Fruit fly (Drosophila melanogaster) S2 (cell line): Measurements from ENCODE around the gene Eogt.

Experiments
- CG8478 ChIP-seq: fragments of >200 bp; optimal IDR thresholded peaks from 2 replicates; lab custom pipeline; 2018
- CTCF ChIP-seq, 2 experiments: fragments of >200 bp; optimal IDR thresholded peaks; 2 replicates each; lab custom pipeline; 2018

Gene Eogt

DNA sequence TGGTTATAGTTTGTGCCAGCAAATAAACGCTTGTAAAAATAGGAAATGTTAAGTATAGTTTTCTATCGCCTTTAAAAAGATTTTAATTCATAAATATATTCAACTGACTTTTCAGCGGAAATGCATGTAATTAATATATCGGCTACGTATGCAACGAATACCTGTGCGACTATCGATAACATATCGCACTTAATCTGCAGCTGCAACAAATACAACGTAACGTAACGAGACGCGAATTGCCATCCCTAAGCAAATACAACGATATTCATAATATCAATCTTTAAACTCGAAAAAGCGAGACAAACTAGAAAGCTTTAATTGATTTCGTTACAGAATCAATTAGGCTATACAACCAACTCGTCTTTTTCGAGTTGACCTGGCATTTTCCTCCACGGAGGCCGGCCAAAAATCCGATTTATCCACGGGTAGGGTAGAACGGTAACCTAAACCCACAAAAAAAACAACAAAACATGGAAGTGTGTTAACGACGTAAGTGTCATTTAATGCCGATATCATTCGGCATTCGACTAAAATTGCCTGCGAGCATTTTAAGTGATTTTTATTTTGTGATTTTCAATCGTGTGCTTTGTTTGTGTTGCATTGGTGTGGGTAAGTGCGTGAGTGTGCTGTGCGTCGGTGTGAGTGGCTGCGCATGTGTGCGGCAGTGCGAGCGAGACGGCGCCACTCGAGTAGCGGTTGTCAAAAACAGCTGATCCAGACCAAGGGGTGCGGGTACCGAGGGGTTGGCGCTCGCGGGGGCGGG, 5.1 kb upstream of the Eogt start, which contains the start of gene Atxn7:
Gene Atxn7 (plus strand): TSS at position 187 of the 763 bp plus-strand sequence.
- TF ChIP-seq CTCF (optimal IDR thresholded peaks at IDR 0.05; lab: Kevin White, UChicago) (peak in 1 of 2 experiments; percentile 27), CG8478 (no peak)

DNA sequence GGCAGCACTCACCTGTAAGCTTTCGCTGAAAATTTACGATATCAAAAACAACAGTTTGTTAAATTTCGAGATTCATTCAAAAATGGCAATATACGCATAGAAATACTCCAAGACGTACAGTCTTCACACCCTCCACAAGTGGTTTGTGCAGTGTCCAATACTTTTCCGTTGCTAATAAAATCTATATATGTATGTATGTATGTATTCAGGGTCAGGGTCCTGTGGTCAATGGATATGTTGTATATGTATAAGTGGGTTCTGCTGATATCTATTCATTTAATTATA, 4.5 kb upstream of the Eogt start:
- no peak for TF ChIP-seq CTCF (optimal IDR thresholded peaks at IDR 0.05; lab: Kevin White, UChicago)
- no peak for TF ChIP-seq CG8478

DNA sequence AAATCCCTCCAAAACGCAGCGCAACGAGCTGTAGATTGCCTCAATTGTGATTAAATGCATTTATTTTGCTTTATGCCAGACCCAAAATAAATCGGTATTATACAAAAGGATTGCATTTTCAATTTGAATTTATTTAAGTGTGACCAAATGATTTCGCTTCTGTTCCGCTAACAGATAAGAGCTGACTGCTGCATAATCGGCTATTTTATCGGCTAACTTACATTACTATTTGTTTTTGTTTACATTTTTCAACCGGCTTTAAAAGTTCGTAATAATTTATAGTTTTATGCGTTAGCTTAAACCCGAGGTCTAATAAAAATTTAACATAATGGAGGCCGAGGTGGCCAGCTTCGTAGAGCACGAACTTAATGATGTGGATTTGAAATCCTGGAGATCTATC, 2.1 kb downstream of the Eogt start, which contains the start of gene PIG-Wa:
Gene PIG-Wa (plus strand): TSS at position 232 of the 400 bp plus-strand sequence.
- TF ChIP-seq CTCF (optimal IDR thresholded peaks at IDR 0.05; lab: Kevin White, UChicago) (no peak), CG8478 (no peak)

DNA sequence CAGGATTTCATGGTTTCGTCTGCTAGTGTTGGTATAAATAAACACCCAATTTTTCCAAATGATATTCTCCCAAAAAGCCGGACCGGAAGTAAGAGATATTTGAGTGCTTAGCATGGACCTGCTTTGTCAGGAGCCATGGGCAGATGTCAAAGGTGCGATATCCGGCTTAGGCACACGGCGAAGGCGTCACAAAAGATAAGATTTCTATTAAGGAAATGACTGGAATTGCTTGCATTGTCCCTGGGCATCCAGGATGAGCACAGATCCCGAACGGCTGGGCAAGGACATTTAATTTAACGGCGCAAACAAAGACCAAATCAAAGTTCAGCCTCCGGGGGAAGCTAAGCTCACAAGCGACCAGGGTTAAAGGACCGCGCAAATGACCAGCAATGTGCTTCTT, 4.8 kb downstream of the Eogt start, which contains the start of gene CG3557:
Gene CG3557 (minus strand): TSS at position 101 of the 400 bp plus-strand sequence.
- TF ChIP-seq CTCF (optimal IDR thresholded peaks at IDR 0.05; lab: Kevin White, UChicago): no peak
- no peak for TF ChIP-seq CG8478

DNA sequence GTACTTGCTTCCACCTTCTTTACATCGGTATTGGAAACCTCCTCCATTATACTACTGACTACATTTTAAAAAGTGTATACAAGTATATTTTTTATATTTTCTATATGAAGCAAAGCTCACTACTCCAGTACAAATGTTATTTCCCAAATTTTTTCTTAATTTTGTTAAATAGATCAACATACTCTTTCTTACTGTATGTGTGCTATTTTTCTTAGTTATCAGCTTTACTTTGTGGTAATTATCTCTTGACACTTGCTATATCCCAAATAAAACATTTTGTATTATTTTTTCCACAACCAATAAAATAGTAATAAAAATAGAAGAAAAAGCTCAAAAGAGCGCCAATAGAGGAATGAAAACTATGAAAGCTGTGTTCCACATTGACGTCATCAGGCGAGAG, 9.7 kb downstream of the Eogt start, which contains the start of gene CG43750:
Gene CG43750 (minus strand): TSS at position 101 of the 400 bp plus-strand sequence.
- no peak for TF ChIP-seq CTCF (optimal IDR thresholded peaks at IDR 0.05; lab: Kevin White, UChicago)
- no peak for TF ChIP-seq CG8478

DNA sequence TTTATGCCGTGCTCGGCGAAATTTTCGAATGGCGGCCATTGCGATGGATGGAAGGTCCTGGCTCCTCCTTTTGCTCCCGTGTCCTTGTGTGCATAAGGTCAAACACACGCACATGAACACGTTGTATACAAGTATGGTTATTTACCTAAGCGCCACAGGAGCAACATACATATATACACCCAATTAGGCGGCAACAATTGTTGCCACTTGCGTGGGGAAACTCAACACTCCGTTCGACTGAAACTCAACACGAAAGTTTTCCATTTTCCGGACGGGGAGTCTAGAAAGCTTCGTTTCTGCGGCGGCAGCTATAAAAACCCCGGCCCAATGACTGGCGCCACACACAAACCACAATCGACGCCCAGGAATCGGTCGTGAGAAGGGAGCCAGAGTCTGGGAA, 10.4 kb downstream of the Eogt start, which contains the start of gene CG46448:
Gene CG46448 (plus strand): TSS at position 340 of the 400 bp plus-strand sequence.
- TF ChIP-seq CTCF (optimal IDR thresholded peaks at IDR 0.05; lab: Kevin White, UChicago): no peak
- TF ChIP-seq CG8478: no peak

DNA sequence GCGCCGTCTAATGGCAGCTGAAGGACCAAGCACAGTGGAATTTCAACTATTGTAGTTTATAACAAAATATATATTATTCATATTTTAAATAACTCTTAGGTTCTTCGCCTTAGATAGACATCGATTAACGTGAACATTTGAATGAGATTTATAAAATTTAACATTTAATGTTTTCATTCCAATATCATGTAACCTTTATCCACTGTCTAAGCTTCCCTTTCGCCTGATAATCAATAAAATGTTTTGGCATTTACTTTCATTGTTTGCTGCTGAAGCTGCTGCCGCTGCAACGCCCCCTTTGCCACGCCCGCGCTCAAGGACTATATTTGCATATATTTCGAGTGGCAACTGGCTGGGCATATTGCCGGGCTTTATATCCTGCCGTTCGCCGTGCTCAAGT, 14.0 kb downstream of the Eogt start:
- TF ChIP-seq CTCF (optimal IDR thresholded peaks at IDR 0.05; lab: Kevin White, UChicago): no peak
- TF ChIP-seq CG8478: no peak

DNA sequence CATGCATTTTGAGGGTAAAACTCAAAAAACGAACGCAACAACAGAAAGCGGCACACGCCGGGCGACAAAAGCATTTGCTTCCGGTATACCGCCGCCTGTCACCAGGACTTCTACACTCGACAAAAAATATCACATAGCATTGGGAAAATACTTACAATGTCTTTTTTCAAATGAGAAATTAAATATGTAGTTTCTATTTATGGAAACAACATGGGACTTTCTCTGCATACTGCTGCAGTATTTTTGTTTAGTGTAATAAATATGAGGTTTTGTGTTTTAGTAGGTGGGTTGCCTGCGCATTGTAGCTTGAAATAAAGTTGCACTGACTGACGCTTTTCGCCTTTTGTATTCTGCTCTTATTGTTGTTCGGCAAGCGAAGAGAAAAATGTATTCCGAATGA, 16.2 kb downstream of the Eogt start:
- TF ChIP-seq CG8478: no peak
- no peak for TF ChIP-seq CTCF (optimal IDR thresholded peaks at IDR 0.05; lab: Kevin White, UChicago)

DNA sequence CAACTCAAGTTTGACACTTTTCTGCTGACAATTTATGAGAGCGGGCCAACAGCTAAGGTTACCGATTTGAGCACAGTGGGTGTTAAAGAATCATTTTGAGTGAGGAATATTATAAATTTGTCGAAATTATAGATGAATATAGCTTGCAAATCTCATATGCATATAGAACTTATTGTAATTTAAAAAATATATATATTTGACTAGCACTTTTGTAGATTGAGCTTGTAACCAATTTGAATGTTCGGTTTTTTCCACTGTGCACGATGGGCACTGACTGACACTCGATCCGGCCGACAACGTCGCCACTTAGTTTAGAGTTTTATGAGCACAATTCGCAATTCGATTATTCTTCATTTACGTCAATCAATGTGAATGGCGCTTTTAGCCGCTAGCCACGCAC, 17.6 kb downstream of the Eogt start:
- no peak for TF ChIP-seq CG8478

DNA sequence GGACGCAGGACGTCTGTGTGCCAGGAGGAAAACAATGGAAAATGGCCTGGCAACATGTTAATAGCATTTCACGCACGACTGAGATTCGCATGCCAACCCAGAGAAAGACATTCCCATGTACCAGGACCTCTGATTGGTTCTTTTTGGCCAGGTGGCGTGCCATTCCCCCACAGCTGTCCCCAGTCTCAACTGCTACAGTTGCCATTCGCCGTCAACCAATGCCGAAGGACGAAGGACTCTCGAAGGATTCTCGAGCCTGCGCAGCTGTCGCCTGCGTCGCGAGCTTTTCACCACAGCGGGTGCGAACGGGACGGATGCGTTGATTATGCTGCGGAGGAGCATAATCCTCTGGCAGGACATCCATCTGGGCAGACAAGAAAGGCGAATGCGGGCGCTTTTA, 19.0 kb downstream of the Eogt start, which contains the start of gene VGlut:
Gene VGlut (plus strand): TSS at position 399 of the 400 bp plus-strand sequence.
- no peak for TF ChIP-seq CTCF (optimal IDR thresholded peaks at IDR 0.05; lab: Kevin White, UChicago)
- TF ChIP-seq CG8478: no peak

DNA sequence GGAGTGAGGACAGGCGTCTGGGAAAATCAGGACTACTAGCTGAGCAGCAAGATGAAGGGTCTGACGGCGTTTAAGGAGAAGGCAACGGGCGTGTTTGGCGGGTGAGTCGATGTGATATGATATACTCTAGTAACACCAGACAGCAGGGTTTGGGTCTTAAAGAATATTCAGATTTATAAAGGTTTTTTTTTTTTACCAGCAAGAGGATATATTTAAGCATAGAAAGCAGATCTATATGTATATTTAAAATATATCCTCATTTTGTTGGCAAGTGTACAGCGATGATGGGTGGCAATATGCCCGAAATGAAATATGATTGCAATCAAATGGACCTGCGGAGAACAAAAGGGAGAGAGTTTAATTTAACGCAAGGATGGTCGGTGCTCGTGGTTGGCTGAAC, 21.3 kb downstream of the Eogt start:
- TF ChIP-seq CG8478 (no peak), CTCF (optimal IDR thresholded peaks at IDR 0.05; lab: Kevin White, UChicago) (no peak)

DNA sequence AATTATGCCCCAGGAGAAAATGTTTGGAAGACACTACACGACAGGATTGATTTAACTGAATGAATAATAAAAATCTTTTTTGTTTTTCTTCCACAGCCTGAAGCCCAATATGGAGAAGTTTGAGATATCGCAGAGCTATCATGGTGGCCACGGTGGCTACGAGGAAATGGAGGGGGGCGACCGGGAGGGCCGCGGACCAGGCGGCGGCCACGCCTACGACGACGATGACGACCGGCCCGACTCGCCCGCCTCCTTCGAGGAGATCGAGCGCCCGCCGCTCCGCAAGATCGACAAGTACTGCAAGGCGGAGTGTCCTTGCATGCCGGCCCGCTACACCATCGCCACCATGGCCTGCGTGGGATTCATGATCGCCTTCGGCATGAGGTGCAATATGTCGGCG, 23.7 kb downstream of the Eogt start:
- TF ChIP-seq CTCF (optimal IDR thresholded peaks at IDR 0.05; lab: Kevin White, UChicago) (no peak), CG8478 (no peak)

DNA sequence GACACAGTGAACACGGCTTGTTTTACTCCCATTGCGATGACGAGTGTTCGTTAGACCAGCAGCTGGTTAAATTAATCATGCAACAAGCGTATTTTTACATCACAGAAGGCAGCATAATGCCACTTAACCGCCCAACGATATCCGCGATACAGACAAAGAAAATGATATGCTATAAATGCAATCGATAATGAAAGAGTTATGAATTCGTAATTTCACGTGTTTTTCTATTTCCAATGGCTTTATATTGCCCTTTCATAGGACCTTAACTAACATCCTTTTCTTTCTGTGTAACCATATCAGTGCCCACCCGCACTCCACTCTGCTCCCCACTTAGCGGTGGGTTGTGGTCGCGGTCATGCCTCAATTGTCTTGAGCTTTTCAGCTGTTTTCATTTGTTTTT, 32.2 kb downstream of the Eogt start:
- TF ChIP-seq CG8478 (no peak), CTCF (optimal IDR thresholded peaks at IDR 0.05; lab: Kevin White, UChicago) (no peak)

DNA sequence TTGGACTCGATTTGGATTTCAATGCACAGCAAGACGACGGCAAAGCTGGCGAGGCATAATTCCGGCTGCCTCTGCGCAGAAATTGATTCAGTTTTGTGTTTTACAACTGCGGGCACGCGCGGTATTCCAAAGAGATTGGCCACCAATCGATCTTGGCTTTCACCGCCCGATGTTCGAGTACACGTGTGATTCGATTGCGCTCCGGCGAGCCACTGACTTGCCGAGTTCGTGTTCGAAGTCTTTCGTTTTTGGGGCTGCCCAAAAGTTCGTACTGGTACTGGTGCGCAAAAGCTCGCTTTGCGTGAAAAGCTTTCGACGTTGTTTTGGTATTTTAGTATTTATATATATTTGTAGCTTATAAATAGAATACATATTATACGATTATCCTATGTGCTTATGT, 34.2 kb downstream of the Eogt start, which contains the start of gene CG18641:
Gene CG18641 (minus strand): TSS at position 214 of the 400 bp plus-strand sequence.
- no peak for TF ChIP-seq CG8478
- no peak for TF ChIP-seq CTCF (optimal IDR thresholded peaks at IDR 0.05; lab: Kevin White, UChicago)

DNA sequence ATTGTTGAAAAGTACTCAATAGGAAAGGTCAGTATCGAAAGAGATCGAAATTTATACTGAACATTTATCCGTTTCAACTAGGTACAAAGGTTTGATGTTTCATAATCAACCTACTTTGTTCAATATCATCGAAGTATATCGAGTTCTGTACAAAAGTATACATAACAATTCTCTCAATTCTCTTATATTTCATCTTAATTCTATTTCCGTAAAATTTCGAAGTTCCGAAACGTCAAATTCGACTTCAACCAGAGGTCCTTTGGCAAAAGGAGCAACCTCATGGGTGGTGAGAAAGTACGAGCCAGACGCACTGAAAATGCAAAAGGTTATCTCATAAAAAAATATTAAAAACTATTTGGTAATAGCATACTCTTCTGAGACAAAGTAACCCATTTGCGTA, 35.7 kb downstream of the Eogt start, which contains the start of gene CG31948:
Gene CG31948 (minus strand): TSS at position 101 of the 400 bp plus-strand sequence.
- TF ChIP-seq CG8478 (no peak), CTCF (optimal IDR thresholded peaks at IDR 0.05; lab: Kevin White, UChicago) (no peak)

DNA sequence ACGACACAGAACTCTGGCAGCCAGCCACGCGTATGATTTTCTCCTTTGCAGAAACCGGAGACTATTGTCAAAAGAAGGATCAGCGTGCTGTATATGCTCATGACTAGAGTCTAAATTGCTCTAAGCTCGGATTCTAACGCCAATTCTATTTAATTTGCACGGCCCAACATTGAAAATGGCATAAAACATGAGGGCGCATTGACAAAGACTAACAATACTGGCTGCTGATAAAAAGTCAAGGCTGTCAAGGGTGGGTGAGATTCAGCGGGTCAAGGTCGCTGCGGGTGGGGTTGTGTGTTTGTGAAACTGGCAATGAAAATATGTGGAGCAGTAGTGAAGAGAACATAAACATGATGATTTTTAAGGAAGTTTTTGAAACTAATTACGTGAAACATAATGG, 37.0 kb downstream of the Eogt start, which contains the start of gene CG34448:
Gene CG34448 (minus strand): TSS at position 101 of the 400 bp plus-strand sequence.
- no peak for TF ChIP-seq CTCF (optimal IDR thresholded peaks at IDR 0.05; lab: Kevin White, UChicago)
- TF ChIP-seq CG8478: no peak

DNA sequence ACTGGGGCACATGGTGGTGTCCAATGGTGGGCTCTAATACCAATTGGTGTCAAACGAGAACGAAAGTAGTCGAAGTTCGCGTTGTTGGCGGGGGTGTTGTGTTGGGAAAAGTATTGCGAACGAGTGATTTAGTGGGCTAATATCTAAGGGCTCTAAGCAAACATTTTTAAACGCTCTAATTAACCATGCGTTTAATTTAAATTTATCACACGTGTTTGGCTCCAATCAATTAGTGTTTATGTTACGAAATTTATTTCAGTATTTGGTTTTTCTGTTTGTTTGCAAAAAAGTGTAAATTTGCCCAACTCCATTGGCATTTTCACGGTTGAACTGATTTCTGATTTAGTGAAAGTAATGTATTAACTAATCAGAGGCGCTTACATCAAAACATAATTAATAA, 39.0 kb downstream of the Eogt start, which contains the start of gene CG34447:
Gene CG34447 (minus strand): TSS at position 101 of the 400 bp plus-strand sequence.
- TF ChIP-seq CTCF (optimal IDR thresholded peaks at IDR 0.05; lab: Kevin White, UChicago) (no peak), CG8478 (no peak)
